Worm (Caenorhabditis elegans): ENCODE data around the gene grl-7.

- TF ChIP-seq lin-15B (tag; optimal IDR thresholded peaks at IDR 0.05) (no peak), snpc-4 (tag; optimal IDR thresholded peaks at IDR 0.05) (no peak)
Measured at ce11 chrV:11323720-11324119, 23.1 kb downstream of the grl-7 start, which contains the start of gene str-141.
